Worm (Caenorhabditis elegans) whole organism, L1 larva: ENCODE results near the gene C12D5.9.

Experiments used
- blmp-1 ChIP-seq: fragments of 150-350 bp; optimal IDR thresholded peaks from 2 replicates; lab custom pipeline; 2014; ENCODE audit warnings: missing biosample characterization, missing genetic modification characterization
- ceh-88 ChIP-seq: fragments of 200-800 bp; sonication (Bioruptor generic); IDR thresholded peaks from 2 replicates; pipeline ENCODE4 v1.3.6; 2022; ENCODE audit warnings: missing genetic modification characterization, missing compliant biosample characterization
- egl-27 ChIP-seq, 2 experiments: fragments of 150-350 bp in 1 of 2; sonication (generic microtip); optimal IDR thresholded peaks; 3 replicates each; lab custom pipeline; 2017 to 2018; ENCODE audit warnings: missing biosample characterization in 2 of 2, missing genetic modification characterization in 2 of 2, missing genetic modification reagents in 2 of 2
- fkh-10 ChIP-seq: sonication (generic microtip); optimal IDR thresholded peaks from 2 replicates; lab custom pipeline; 2017; ENCODE audit warnings: missing biosample characterization, missing genetic modification reagents, missing genetic modification characterization
- lin-15B ChIP-seq: fragments of 150-350 bp; sonication (generic microtip); optimal IDR thresholded peaks from 3 replicates; lab custom pipeline; 2014; ENCODE audit warnings: missing biosample characterization, missing genetic modification characterization
- nhr-12 ChIP-seq: sonication (generic microtip); optimal IDR thresholded peaks from 2 replicates; lab custom pipeline; 2017; ENCODE audit warnings: missing biosample characterization, missing genetic modification characterization
- nhr-237 ChIP-seq: fragments of 150-350 bp; optimal IDR thresholded peaks from 2 replicates; lab custom pipeline; 2014; ENCODE audit warnings: missing biosample characterization, missing genetic modification characterization
- nhr-77 ChIP-seq: fragments of 150-350 bp; optimal IDR thresholded peaks from 2 replicates; lab custom pipeline; 2014; ENCODE audit warnings: missing biosample characterization, missing genetic modification characterization
- pqm-1 ChIP-seq: sonication (generic microtip); optimal IDR thresholded peaks from 3 replicates; lab custom pipeline; 2017; ENCODE audit warnings: missing biosample characterization, missing genetic modification characterization
- snpc-4 ChIP-seq: fragments of 150-350 bp; optimal IDR thresholded peaks from 2 replicates; lab custom pipeline; 2014; ENCODE audit warnings: missing biosample characterization, missing genetic modification characterization
- tbx-2 ChIP-seq: sonication (generic microtip); optimal IDR thresholded peaks from 2 replicates; lab custom pipeline; 2016; ENCODE audit warnings: missing genetic modification characterization, missing compliant biosample characterization
- vab-15 ChIP-seq: sonication (generic microtip); optimal IDR thresholded peaks from 2 replicates; lab custom pipeline; 2017; ENCODE audit warnings: missing genotype, mild to moderate bottlenecking, missing genetic modification characterization, missing compliant biosample characterization
- zag-1 ChIP-seq: fragments of 150-350 bp; optimal IDR thresholded peaks from 2 replicates; lab custom pipeline; 2014; ENCODE audit warnings: missing biosample characterization, missing genetic modification characterization

ce11 chrV:7737710-7738109, 47.9 kb upstream of the C12D5.9 start, which contains the start of gene srr-9:
- TF ChIP-seq nhr-237 (tag; lab: Kevin White, UChicago), result no peak
- TF ChIP-seq egl-27 (tag; optimal IDR thresholded peaks at IDR 0.05; lab: Kevin White, UChicago), result no peak
- TF ChIP-seq tbx-2 (tag; lab: Kevin White, UChicago), result no peak
- TF ChIP-seq nhr-77 (tag; lab: Kevin White, UChicago), result no peak
- no peak for TF ChIP-seq nhr-12 (tag; lab: Kevin White, UChicago)
- TF ChIP-seq zag-1 (tag; lab: Kevin White, UChicago), result no peak
- TF ChIP-seq vab-15 (tag; lab: Kevin White, UChicago), result no peak
- TF ChIP-seq snpc-4 (tag; lab: Kevin White, UChicago), result no peak
- no peak for TF ChIP-seq pqm-1
- no peak for TF ChIP-seq blmp-1 (tag; lab: Kevin White, UChicago)
- no peak for TF ChIP-seq ceh-88 (GFP tag; lab: Robert Waterston, UW)
- no peak for TF ChIP-seq fkh-10 (GFP tag; lab: Kevin White, UChicago)
- no peak for TF ChIP-seq lin-15B (tag; lab: Kevin White, UChicago)
